Worm (Caenorhabditis elegans) whole organism, L3 larva: ENCODE results near the gene unc-79.

ENCODE experiments used
- aly-2 ChIP-seq: fragments of 150-350 bp; optimal IDR thresholded peaks from 2 replicates; lab custom pipeline; 2014; ENCODE audit warnings: missing biosample characterization, missing genetic modification characterization
- ama-1 ChIP-seq: fragments of 150-350 bp; optimal IDR thresholded peaks from 2 replicates; lab custom pipeline; 2018
- elt-3 ChIP-seq, 3 experiments: fragments of 150-350 bp in 1 of 3; sonication (generic microtip) in 2 of 3; optimal IDR thresholded peaks; 2 replicates in 2 of 3; 4 replicates in 1 of 3; lab custom pipeline; 2014 to 2017; ENCODE audit warnings: missing biosample characterization in 3 of 3, missing genetic modification characterization in 3 of 3
- fkh-2 ChIP-seq: fragments of 150-350 bp; optimal IDR thresholded peaks from 2 replicates; lab custom pipeline; 2014; ENCODE audit warnings: missing biosample characterization, missing genetic modification reagents, missing genetic modification characterization
- hmg-11 ChIP-seq: sonication (generic microtip); optimal IDR thresholded peaks from 2 replicates; lab custom pipeline; 2016; ENCODE audit warnings: missing genetic modification characterization, missing compliant biosample characterization
- nhr-12 ChIP-seq: fragments of 150-350 bp; optimal IDR thresholded peaks from 2 replicates; lab custom pipeline; 2014; ENCODE audit warnings: missing biosample characterization, missing genetic modification characterization
- nhr-28 ChIP-seq: fragments of 150-350 bp; optimal IDR thresholded peaks from 2 replicates; lab custom pipeline; 2014; ENCODE audit warnings: missing biosample characterization, missing genetic modification characterization
- nhr-76 ChIP-seq: fragments of 150-350 bp; sonication (generic microtip); optimal IDR thresholded peaks from 5 replicates; lab custom pipeline; 2014; ENCODE audit warnings: missing biosample characterization, missing genetic modification characterization
- nhr-77 ChIP-seq: fragments of 150-350 bp; optimal IDR thresholded peaks from 2 replicates; lab custom pipeline; 2014; ENCODE audit warnings: missing biosample characterization, missing genetic modification characterization
- pha-4 ChIP-seq: fragments of 150-350 bp; optimal IDR thresholded peaks from 2 replicates; lab custom pipeline; 2014; ENCODE audit warnings: missing biosample characterization, missing genetic modification reagents, missing genetic modification characterization
- skn-1 ChIP-seq: fragments of 150-350 bp; optimal IDR thresholded peaks from 2 replicates; lab custom pipeline; 2014; ENCODE audit warnings: missing biosample characterization, missing genetic modification characterization
- unc-39 ChIP-seq: sonication (generic microtip); optimal IDR thresholded peaks from 4 replicates; lab custom pipeline; 2017; ENCODE audit warnings: missing biosample characterization, missing genetic modification characterization
- unc-62 ChIP-seq: fragments of 150-350 bp; sonication (generic microtip); optimal IDR thresholded peaks from 4 replicates; lab custom pipeline; 2014; ENCODE audit warnings: missing biosample characterization, missing genetic modification reagents, missing genetic modification characterization
- ztf-11 ChIP-seq: fragments of 150-350 bp; optimal IDR thresholded peaks from 2 replicates; lab custom pipeline; 2014; ENCODE audit warnings: missing biosample characterization, missing genetic modification characterization

ce11 chrIII:4028061-4028460 lies 38.4 kb upstream of the unc-79 start, which contains the start of gene T02C12.5:
- TF ChIP-seq nhr-76 (tag; lab: Kevin White, UChicago) (no peak), aly-2 (tag; lab: Kevin White, UChicago) (no peak), pha-4 (no peak), nhr-12 (tag; lab: Kevin White, UChicago) (no peak), nhr-28 (tag; lab: Kevin White, UChicago) (no peak), fkh-2 (no peak), ama-1 (lab: Kevin White, UChicago) (no peak), skn-1 (tag; lab: Kevin White, UChicago) (no peak), elt-3 (tag; optimal IDR thresholded peaks at IDR 0.05; lab: Kevin White, UChicago) (no peak), unc-39 (tag; lab: Kevin White, UChicago) (no peak), ztf-11 (tag; lab: Kevin White, UChicago) (no peak), nhr-77 (tag; lab: Kevin White, UChicago) (no peak), unc-62 (GFP tag; lab: Kevin White, UChicago) (no peak), hmg-11 (no peak)
